Fruit fly (Drosophila melanogaster) ovary, adult (tissue): Measurements from ENCODE around the gene CG17107.

Experiments used
- CG17801 ChIP-seq: fragments of 200-800 bp; optimal IDR thresholded peaks from 2 replicates; lab custom pipeline; 2019; ENCODE audit warnings: missing biosample characterization, mild to moderate bottlenecking, missing genetic modification characterization, moderate library complexity; ENCODE audit not compliant: partially characterized antibody

The CG17107 gene

DNA sequence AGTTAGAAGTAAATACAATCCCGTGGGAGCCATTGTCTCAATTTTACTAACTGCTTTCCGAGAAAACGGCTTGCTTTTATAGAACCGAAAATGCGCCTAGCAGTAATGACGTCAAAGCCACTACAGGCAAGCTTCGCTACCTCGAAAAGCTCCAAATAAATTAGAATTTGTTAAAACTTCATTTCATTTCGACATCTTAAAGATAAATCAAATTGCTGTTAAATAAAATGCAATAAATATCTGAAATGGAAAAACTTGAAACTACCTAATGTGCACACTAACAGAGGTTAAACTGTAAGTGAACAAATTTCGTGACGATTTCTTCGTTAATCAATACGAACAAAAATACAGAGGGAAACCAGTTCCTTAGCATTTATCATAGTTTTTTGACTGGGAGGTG lies 16.3 kb downstream of the CG17107 start, which contains the start of gene CG7300:
Gene CG7300 (minus strand): TSS at position 52 of the 400 bp plus-strand sequence.
- TF ChIP-seq CG17801 = no peak

DNA sequence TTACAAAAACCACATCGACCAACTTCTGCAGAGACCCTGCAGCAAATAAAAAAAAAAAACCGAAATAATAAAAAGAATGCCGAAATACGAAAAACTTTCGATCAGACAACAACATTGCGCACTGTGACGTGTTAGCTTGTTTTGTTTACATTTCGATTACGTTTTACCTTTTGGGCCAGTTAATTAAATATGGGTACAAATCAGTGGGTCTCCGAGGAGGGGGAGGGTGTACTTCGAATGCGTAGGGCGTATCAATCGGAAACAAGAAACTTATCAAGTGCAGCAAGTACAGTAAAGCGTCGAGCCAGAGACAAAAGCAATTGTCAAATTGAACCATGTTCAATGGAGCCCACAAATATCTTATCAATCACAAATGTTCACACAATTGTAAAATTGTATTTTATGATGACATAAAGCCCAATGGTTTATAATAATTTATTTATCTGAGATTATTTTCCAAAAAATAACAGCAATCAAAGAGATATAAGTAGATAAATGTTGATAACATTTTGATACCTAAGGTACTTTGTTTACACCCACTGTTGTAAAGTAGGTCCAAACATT lies 19.9 kb downstream of the CG17107 start, which contains the start of gene Lip1:
Gene Lip1 (minus strand): TSS at position 46 of the 564 bp plus-strand sequence.
- TF ChIP-seq CG17801 = no peak

DNA sequence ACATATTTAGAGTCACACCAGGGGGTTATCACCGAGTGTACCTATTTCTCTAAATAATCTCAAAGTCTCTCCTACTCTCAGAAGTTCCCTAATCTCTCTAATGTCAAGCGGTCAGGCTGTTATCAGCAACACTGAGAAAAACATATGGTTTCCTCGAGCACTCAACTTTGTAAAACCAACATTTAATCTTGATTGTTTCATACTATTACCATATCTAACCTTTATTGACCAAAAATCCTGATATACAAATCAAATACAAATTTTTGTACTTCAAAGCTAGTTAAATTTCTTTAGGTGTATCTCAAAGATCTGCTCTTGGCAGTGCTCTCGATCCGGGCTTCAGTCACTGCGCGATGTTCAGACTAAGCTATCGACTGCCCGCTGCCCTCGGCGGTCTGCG lies 21.6 kb downstream of the CG17107 start, which contains the start of gene CG6415:
Gene CG6415 (plus strand): TSS at position 341 of the 400 bp plus-strand sequence.
- no peak for TF ChIP-seq CG17801

DNA sequence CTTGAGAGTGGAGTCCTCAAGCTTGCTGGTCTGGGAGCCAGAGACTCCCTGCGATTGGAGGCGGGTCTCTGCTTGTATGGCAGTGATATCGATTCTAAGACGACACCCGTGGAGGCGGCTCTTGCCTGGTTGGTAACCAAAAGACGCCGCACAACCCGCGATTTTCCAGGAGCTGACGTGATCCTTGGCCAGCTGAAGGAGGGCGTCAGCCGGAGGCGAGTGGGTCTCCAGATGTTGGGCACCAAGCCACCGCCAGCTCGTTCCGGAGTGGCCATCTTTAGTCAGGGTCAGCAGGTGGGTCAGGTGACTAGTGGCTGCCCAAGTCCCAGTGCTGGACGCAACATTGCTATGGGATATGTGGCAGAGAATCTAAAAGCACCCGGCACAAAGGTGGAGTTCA lies 22.7 kb downstream of the CG17107 start:
- no peak for TF ChIP-seq CG17801

DNA sequence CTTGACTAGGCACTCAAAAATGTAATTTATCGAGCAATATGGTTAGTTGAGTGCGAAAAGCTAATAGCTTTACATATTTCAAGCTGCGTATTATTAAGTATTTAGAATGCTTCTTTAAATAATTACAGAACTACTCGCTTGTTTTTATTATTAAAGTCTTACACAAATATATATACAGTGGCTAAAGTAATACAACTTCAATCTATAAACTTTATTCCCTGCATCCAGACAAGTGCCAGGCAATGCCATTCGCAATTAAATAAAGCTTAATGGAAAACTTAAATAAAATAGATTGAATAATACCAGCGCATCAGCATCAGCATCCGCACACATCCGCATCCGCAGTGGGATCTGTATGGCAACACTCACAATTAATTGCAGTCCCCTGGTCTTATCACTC lies 24.6 kb downstream of the CG17107 start:
- TF ChIP-seq CG17801 = no peak

DNA sequence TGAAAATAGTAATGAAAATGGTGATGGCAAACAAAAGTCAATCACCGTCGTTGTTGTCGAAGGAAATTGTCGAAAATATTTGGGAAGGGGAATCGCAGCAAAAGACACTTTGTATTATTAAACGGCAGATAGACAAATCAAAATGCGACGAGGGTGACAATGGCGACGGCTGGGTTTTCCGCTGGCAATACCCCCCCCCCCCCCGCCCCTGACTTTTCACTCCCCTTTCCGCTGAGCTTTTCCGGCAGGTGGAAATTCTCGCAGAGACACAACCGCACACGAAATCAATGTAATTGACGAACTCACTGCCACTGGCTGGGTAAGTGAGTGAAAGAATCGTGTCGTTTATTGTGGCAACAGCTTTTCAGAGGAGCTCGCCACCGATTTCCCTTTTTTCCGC lies 26.4 kb downstream of the CG17107 start:
- TF ChIP-seq CG17801 = no peak

DNA sequence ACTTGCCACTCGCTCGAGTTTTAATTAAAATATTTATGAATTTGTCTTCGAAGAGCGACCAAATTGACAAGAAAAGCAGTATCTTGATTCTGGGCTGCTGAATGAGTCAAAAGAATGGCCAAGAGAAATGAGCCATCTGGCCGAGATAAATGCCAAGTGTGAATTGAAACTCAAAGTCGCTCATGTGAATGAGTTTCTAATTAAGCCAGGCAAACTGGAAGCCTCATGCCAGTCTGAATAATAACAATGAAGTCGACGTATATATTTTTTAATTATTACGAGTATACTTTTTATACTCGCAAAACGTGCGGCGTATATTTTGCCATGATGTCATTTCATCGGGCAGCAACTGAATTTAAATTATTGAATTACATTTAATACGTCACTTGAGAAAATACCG lies 27.7 kb downstream of the CG17107 start, which contains the start of gene Lip2:
Gene Lip2 (minus strand): TSS at position 101 of the 400 bp plus-strand sequence.
- no peak for TF ChIP-seq CG17801

DNA sequence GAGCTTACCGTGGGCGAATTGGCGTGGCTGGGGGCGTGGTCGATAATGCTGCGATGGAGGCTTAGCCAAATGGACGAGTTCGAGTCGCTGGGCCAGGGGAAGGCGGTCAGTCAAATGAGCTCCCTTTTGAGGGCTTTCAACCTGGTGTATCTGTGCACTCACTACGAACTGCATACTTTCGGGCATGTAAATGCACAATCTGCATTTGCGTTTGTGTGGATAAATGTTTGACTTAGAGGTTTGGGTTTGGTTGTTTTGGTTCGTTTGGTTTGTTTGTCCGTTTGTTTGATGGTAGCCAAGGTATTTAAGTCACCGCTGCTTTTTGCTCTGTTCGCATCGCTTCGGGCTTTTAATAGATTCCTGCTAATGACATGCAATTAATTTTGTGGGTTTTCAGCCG lies 29.5 kb downstream of the CG17107 start:
- no peak for TF ChIP-seq CG17801

DNA sequence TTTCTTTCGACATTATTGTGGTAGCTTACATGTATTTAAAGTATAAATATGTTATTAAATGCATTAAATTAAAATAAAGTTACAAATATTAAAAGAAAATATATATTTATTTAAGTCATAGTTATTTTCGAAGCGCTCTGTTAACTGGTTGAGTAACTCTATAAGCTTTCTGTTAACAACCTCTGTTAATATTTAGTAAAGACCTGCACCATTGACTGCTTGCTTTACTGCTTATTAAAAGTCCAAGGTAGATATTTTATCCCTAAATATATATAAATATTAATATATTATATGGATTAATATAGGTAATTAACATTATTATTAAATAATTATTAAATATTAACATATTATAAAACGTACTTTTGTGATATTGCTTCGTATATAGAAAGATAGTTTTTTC lies 39.8 kb downstream of the CG17107 start:
- TF ChIP-seq CG17801 = no peak

DNA sequence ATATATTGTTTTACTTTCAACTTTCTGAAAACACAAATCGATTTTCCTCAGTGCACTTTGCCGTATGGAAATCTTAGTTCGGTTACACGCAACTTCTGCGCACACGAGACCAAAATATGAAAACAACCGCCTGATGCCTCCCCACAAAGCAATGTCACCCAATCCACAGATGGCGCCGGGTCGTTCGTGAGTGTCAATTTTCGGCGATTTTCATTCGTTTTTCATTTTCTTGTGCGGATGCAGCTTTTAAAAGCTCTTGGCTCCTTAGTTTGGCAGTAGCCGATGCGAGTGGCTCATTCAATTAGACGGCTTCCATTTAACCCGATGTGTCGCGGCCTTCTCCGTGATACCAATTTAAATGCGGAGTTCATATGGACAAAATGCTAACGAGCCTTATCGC lies 42.2 kb downstream of the CG17107 start, which contains the start of gene CG6431:
Gene CG6431 (plus strand): TSS at position 301 of the 400 bp plus-strand sequence.
- TF ChIP-seq CG17801 = no peak

DNA sequence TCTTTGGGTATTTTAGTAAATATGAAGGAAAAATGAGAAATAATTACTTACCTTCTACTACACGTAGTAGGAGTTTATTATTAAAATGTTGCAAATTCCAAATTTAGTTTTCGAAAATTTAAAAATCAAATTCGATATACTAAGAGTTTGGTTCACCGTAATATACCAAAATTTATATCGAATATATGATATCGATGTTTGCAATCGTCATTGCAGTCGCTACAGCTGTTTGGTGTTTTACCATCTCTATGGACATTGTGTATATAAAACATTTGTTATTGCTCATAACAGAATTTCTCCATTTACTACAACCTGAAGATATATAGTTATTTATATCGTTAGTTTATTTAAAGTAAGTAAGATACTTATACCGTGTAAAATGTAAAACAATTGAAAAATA lies 47.0 kb downstream of the CG17107 start, which contains the start of gene CG6443:
Gene CG6443 (plus strand): TSS at position 228 of the 400 bp plus-strand sequence.
- no peak for TF ChIP-seq CG17801

DNA sequence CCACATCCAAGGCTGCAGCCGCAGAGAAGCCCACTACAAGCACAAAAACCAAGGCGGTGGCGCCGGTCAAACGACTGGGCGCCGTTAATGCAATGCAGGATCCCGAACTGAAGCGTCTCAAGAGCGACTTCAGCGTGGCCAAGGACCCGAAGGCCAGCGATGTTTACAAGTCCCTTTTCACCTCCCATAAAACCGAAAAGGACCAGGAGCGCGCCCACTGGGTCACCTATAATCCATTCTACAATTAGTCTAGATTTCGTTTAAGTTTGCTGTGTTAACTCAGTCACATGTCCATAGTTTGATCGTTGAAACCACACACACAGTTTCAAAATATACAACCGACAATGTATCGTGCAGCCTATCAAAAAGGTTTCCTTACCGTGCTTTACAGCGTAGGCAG lies 48.3 kb downstream of the CG17107 start, which contains the start of gene CG17118:
Gene CG17118 (plus strand): TSS at position 301 of the 400 bp plus-strand sequence.
- no peak for TF ChIP-seq CG17801
